Worm (Caenorhabditis elegans) whole organism, mixed stage, embryonic: Measurements from ENCODE around the gene F29A7.6.

Source experiments
- blmp-1 ChIP-seq: fragments of 150-350 bp; optimal IDR thresholded peaks from 2 replicates; lab custom pipeline; 2014; ENCODE audit warnings: missing biosample characterization, missing genetic modification characterization
- ceh-43 ChIP-seq: fragments of 200-800 bp; sonication (Bioruptor generic); optimal IDR thresholded peaks from 2 replicates; lab custom pipeline; 2018; ENCODE audit warnings: mild to moderate bottlenecking, missing genetic modification characterization, moderate library complexity, missing compliant biosample characterization
- elt-1 ChIP-seq: sonication (generic microtip); optimal IDR thresholded peaks from 2 replicates; lab custom pipeline; 2017; ENCODE audit warnings: missing genetic modification characterization, mild to moderate bottlenecking, missing compliant biosample characterization, antibody characterized with exemption, moderate library complexity, borderline replicate concordance; ENCODE audit not compliant: insufficient read depth
- lin-13 ChIP-seq: fragments of 150-350 bp; optimal IDR thresholded peaks from 2 replicates; lab custom pipeline; 2014; ENCODE audit warnings: missing biosample characterization, missing genetic modification characterization
- nhr-12 ChIP-seq: fragments of 150-350 bp; optimal IDR thresholded peaks from 2 replicates; lab custom pipeline; 2014; ENCODE audit warnings: missing biosample characterization, missing genetic modification characterization
- nhr-237 ChIP-seq: fragments of 150-350 bp; optimal IDR thresholded peaks from 2 replicates; lab custom pipeline; 2014; ENCODE audit warnings: missing biosample characterization, missing genetic modification characterization
- snpc-4 ChIP-seq: fragments of 150-350 bp; optimal IDR thresholded peaks from 2 replicates; lab custom pipeline; 2014; ENCODE audit warnings: missing biosample characterization, missing genetic modification characterization
- unc-39 ChIP-seq: fragments of 150-350 bp; optimal IDR thresholded peaks from 2 replicates; lab custom pipeline; 2014; ENCODE audit warnings: missing biosample characterization, missing genetic modification characterization
- zip-8 ChIP-seq: fragments of 150-350 bp; optimal IDR thresholded peaks from 2 replicates; lab custom pipeline; 2014; ENCODE audit warnings: missing biosample characterization, missing genetic modification characterization
- ztf-11 ChIP-seq: fragments of 150-350 bp; optimal IDR thresholded peaks from 2 replicates; lab custom pipeline; 2014; ENCODE audit warnings: missing biosample characterization, missing genetic modification characterization

DNA sequence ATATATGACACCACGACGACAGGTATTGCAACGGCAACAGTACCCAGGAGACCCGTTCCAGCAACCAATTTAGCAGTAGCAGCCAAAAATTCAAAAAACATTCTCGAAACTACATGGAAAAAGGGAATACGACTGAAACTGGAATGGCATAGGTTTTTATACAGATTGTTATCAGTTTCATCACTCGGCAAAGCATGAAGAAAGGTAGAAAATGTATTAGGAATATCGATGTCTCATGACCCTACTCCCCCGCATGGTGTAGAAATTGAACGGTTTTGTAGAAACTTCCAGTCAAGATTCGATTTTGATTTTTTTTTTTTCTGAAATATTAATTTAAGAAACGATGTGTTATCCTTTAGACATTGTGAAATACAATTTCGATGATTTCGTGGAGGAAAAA lies 41.5 kb downstream of the F29A7.6 start, which contains the start of gene T05A8.2:
- TF ChIP-seq zip-8 (tag; lab: Kevin White, UChicago) = no peak
- TF ChIP-seq snpc-4 (tag; lab: Kevin White, UChicago) = no peak
- TF ChIP-seq nhr-237 (tag; lab: Kevin White, UChicago) = no peak
- TF ChIP-seq unc-39 (tag; lab: Kevin White, UChicago) = no peak
- TF ChIP-seq ztf-11 (tag; lab: Kevin White, UChicago) = no peak
- TF ChIP-seq lin-13 = no peak
- no peak for TF ChIP-seq elt-1 (tag; lab: Kevin White, UChicago)
- no peak for TF ChIP-seq ceh-43 (GFP tag; lab: Kevin White, UChicago)
- no peak for TF ChIP-seq nhr-12 (tag; lab: Kevin White, UChicago)
- TF ChIP-seq blmp-1 (tag; lab: Kevin White, UChicago) = no peak
